Fruit fly (Drosophila melanogaster): ENCODE measurements around the gene kar.

Gene kar

dm6 chr3R:12719627-12720343, 30.6 kb upstream of the kar start (continued):
- no peak for TF ChIP-seq knrl (GFP tag; IDR thresholded peaks at IDR 0.05; ENCODE audit: partially characterized antibody)
- no peak for TF ChIP-seq seq (GFP tag; IDR thresholded peaks at IDR 0.05)
- no peak for TF ChIP-seq ranshi (GFP tag; IDR thresholded peaks at IDR 0.05)
- TF ChIP-seq CG15601 (tag; optimal IDR thresholded peaks at IDR 0.05) = peak; percentile 1
- TF ChIP-seq bowl (GFP tag; IDR thresholded peaks at IDR 0.05) = no peak
- peak; percentile 30; the same call in 1 of the 2 replicates for TF ChIP-seq NFAT (GFP tag; IDR thresholded peaks at IDR 0.05)
- peak; percentile 99 for TF ChIP-seq Deaf1 (tag; optimal IDR thresholded peaks at IDR 0.05)
- TF ChIP-seq br (optimal IDR thresholded peaks at IDR 0.05) = no peak
- TF ChIP-seq Sox102F (GFP tag; optimal IDR thresholded peaks at IDR 0.05) = peak; percentile 43
- no peak for TF ChIP-seq tup (GFP tag; optimal IDR thresholded peaks at IDR 0.05)
- peak; percentile 40 for TF ChIP-seq phol (tag; optimal IDR thresholded peaks at IDR 0.05)
- peak; percentile 55 for TF ChIP-seq unpg (GFP tag; optimal IDR thresholded peaks at IDR 0.05)
- TF ChIP-seq gro (GFP tag; optimal IDR thresholded peaks at IDR 0.05) = peak; percentile 72
- TF ChIP-seq CG1529 (GFP tag; optimal IDR thresholded peaks at IDR 0.05) = no peak
- TF ChIP-seq so (GFP tag; IDR thresholded peaks at IDR 0.05) = no peak
- no peak for TF ChIP-seq Dll (GFP tag; IDR thresholded peaks at IDR 0.05; ENCODE audit: partially characterized antibody)
- no peak for TF ChIP-seq CG4707 (GFP tag; optimal IDR thresholded peaks at IDR 0.05)
- no peak for TF ChIP-seq wdn (GFP tag; IDR thresholded peaks at IDR 0.05)
- TF ChIP-seq CG13775 (GFP tag; optimal IDR thresholded peaks at IDR 0.05) = no peak
- TF ChIP-seq CG32532 (GFP tag; IDR thresholded peaks at IDR 0.05) = peak; percentile 53
- no peak for TF ChIP-seq Elba2 (GFP tag; optimal IDR thresholded peaks at IDR 0.05)
- no peak; the same call in 1 of the 2 replicates for TF ChIP-seq Atf6 (GFP tag; IDR thresholded peaks at IDR 0.05)
- peak; percentile 41 for TF ChIP-seq CG31441 (GFP tag; IDR thresholded peaks at IDR 0.05)
- no peak for TF ChIP-seq CG32772 (GFP tag; IDR thresholded peaks at IDR 0.05)
- no peak for TF ChIP-seq CG7372 (GFP tag; IDR thresholded peaks at IDR 0.05)
- peak; percentile 43 for TF ChIP-seq grau (tag; optimal IDR thresholded peaks at IDR 0.05)
- no peak for TF ChIP-seq Atf3 (GFP tag; optimal IDR thresholded peaks at IDR 0.05)
- TF ChIP-seq CG42726 (GFP tag; IDR thresholded peaks at IDR 0.05; ENCODE audit: partially characterized antibody) = 0 out of 2 replicates have a peak, but pooled peaks have one; percentile 29
- peak; percentile 79 for TF ChIP-seq CG18599 (GFP tag; optimal IDR thresholded peaks at IDR 0.05)
- TF ChIP-seq CG9609 (GFP tag; optimal IDR thresholded peaks at IDR 0.05) = no peak
- TF ChIP-seq Ada2b (GFP tag; IDR thresholded peaks at IDR 0.05) = no peak
- no peak for TF ChIP-seq CG31224 (GFP tag; IDR thresholded peaks at IDR 0.05)
- TF ChIP-seq CG14860 (GFP tag; IDR thresholded peaks at IDR 0.05; ENCODE audit: partially characterized antibody) = no peak
- no peak for TF ChIP-seq dati (GFP tag; IDR thresholded peaks at IDR 0.05)
- TF ChIP-seq CG5180 (GFP tag; optimal IDR thresholded peaks at IDR 0.05) = no peak
- no peak for TF ChIP-seq CG30403 (GFP tag; optimal IDR thresholded peaks at IDR 0.05)
- TF ChIP-seq CG18619 (GFP tag; optimal IDR thresholded peaks at IDR 0.05) = peak; percentile 5
- TF ChIP-seq CG4282 (GFP tag; optimal IDR thresholded peaks at IDR 0.05) = no peak
- TF ChIP-seq prd (optimal IDR thresholded peaks at IDR 0.05) = no peak
- no peak for TF ChIP-seq prd (GFP tag; IDR thresholded peaks at IDR 0.05)
- TF ChIP-seq otp (GFP tag; IDR thresholded peaks at IDR 0.05) = no peak
- no peak for TF ChIP-seq CG6272 (GFP tag; IDR thresholded peaks at IDR 0.05)
- TF ChIP-seq CG16815 (GFP tag; optimal IDR thresholded peaks at IDR 0.05) = no peak
- TF ChIP-seq Lpt (GFP tag; optimal IDR thresholded peaks at IDR 0.05) = no peak
- no peak for TF ChIP-seq D (optimal IDR thresholded peaks at IDR 0.05)
- peak; percentile 35 for TF ChIP-seq D (GFP tag; optimal IDR thresholded peaks at IDR 0.05)
- TF ChIP-seq Trl (optimal IDR thresholded peaks at IDR 0.05) = peak; percentile 71 to 90
- TF ChIP-seq Trl (GFP tag; optimal IDR thresholded peaks at IDR 0.05) = no peak
- no peak for TF ChIP-seq schlank (tag; optimal IDR thresholded peaks at IDR 0.05)
- TF ChIP-seq Eip74EF (GFP tag; optimal IDR thresholded peaks at IDR 0.05) = no peak
- no peak for TF ChIP-seq MESR4 (GFP tag; optimal IDR thresholded peaks at IDR 0.05)
